Worm (Caenorhabditis elegans) whole organism, L4 larva: Measurements from ENCODE around the gene H39E20.1.

Source experiments
- ZK546.5 ChIP-seq, 2 experiments: sonication (generic microtip); optimal IDR thresholded peaks; 2 replicates each; lab custom pipeline; 2017; ENCODE audit warnings: missing biosample characterization in 2 of 2, missing genetic modification characterization in 2 of 2
- ama-1 ChIP-seq: fragments of 150-350 bp; optimal IDR thresholded peaks from 2 replicates; lab custom pipeline; 2014; ENCODE audit warnings: inconsistent platforms, mixed read lengths
- ctbp-1 ChIP-seq: fragments of 200-800 bp; sonication (Bioruptor generic); IDR thresholded peaks from 2 replicates; pipeline ENCODE4 v1.3.6; 2022; ENCODE audit warnings: missing genetic modification reagents, missing genetic modification characterization, missing compliant biosample characterization
- egl-27 ChIP-seq: sonication (generic microtip); optimal IDR thresholded peaks from 3 replicates; lab custom pipeline; 2017; ENCODE audit warnings: missing biosample characterization, missing genetic modification reagents, missing genetic modification characterization
- fos-1 ChIP-seq: fragments of 150-350 bp; optimal IDR thresholded peaks from 2 replicates; lab custom pipeline; 2014; ENCODE audit warnings: missing biosample characterization, missing genetic modification characterization
- hlh-11 ChIP-seq: fragments of 200-800 bp; sonication (Bioruptor generic); optimal IDR thresholded peaks from 2 replicates; lab custom pipeline; 2018; ENCODE audit warnings: mild to moderate bottlenecking, missing genetic modification characterization, missing compliant biosample characterization
- nhr-77 ChIP-seq: fragments of 150-350 bp; optimal IDR thresholded peaks from 2 replicates; lab custom pipeline; 2014; ENCODE audit warnings: missing biosample characterization, missing genetic modification characterization
- rbr-2 ChIP-seq: sonication (generic microtip); optimal IDR thresholded peaks from 2 replicates; lab custom pipeline; 2016; ENCODE audit warnings: missing genotype, missing genetic modification characterization, missing compliant biosample characterization
- snpc-4 ChIP-seq: fragments of 150-350 bp; optimal IDR thresholded peaks from 2 replicates; lab custom pipeline; 2014; ENCODE audit warnings: missing biosample characterization, missing genetic modification characterization
- unc-130 ChIP-seq: sonication (generic microtip); optimal IDR thresholded peaks from 2 replicates; lab custom pipeline; 2016; ENCODE audit warnings: missing genetic modification reagents, missing genetic modification characterization, missing compliant biosample characterization
- unc-62 ChIP-seq, 3 experiments: fragments of 150-350 bp in 1 of 3; sonication (generic microtip); optimal IDR thresholded peaks in 2 of 3; peaks in 1 of 3; 1 replicate in 1 of 3; 2 replicates in 2 of 3; lab custom pipeline; 2014 to 2017; ENCODE audit warnings: missing biosample characterization in 3 of 3, missing genetic modification characterization in 3 of 3, missing genetic modification reagents in 3 of 3, missing genotype in 1 of 3

DNA sequence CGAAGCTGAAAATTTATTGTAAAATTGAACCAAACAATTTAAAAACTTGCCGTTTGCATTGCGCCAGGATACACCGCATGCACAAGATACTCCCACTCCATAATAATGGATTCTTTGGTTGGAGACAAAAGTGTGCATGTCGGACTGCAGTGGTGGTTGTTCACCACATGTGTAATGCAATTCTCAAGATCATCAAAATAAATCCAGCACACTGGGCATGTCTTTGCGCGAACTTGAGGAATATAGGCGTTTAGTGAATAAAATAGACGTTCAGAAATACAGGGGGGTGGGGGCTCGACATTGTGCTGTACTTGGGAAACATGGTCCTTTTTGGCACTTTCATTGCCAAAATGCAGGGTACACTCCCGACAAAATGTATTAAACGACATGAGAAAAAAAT lies 29.0 kb upstream of the H39E20.1 start, which contains the start of gene F19G12.11:
- TF ChIP-seq unc-130 (GFP tag; lab: Kevin White, UChicago) (no peak), snpc-4 (tag; lab: Kevin White, UChicago) (no peak), fos-1 (tag; lab: Kevin White, UChicago) (no peak), hlh-11 (no peak), rbr-2 (tag; lab: Kevin White, UChicago) (no peak), egl-27 (no peak), unc-62 (GFP tag; optimal IDR thresholded peaks at IDR 0.05 in 1 of 2; lab: Kevin White, UChicago) (no peak), unc-62 (tag; optimal IDR thresholded peaks at IDR 0.05; lab: Kevin White, UChicago) (no peak), ctbp-1 (no peak), nhr-77 (tag; lab: Kevin White, UChicago) (no peak), ZK546.5 (tag; optimal IDR thresholded peaks at IDR 0.05; lab: Kevin White, UChicago) (no peak), ama-1 (lab: Kevin White, UChicago) (no peak)
